Worm (Caenorhabditis elegans): ENCODE results near the gene aly-2.

DNA sequence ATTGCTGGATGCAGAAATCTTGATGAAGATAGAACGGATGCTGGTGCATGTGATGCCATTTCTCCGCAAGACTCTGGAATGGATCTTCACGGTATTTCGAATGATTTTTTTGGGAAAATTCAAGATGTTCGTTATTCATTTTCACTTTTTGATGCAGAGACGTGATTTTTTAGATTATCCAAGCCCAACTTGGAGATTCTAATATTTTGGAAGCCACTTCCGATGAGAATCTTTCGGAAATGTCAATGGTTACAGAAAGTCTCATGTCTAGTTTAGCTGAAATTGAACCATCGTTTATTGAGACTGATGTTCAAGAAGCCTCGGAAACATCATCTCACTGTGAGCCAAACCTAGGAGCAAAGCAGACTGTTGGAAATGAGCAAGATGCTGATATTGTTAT lies 46.4 kb upstream of the aly-2 start:
- no peak for TF ChIP-seq mep-1 (tag; optimal IDR thresholded peaks at IDR 0.05)
- no peak for TF ChIP-seq drap-1 (GFP tag; optimal IDR thresholded peaks at IDR 0.05)
